Worm (Caenorhabditis elegans) whole organism, young adult: ENCODE data around the gene madf-8.

Experiments
- F23B12.7 ChIP-seq: sonication (generic microtip); optimal IDR thresholded peaks from 2 replicates; lab custom pipeline; 2017; ENCODE audit warnings: missing genetic modification characterization, mild to moderate bottlenecking, missing compliant biosample characterization, antibody characterized with exemption, moderate library complexity; ENCODE audit not compliant: insufficient read depth
- F39B2.1 ChIP-seq: fragments of 200-800 bp; sonication (Bioruptor generic); IDR thresholded peaks from 2 replicates; pipeline ENCODE4 v1.3.6; 2022; ENCODE audit warnings: missing genetic modification reagents, missing genetic modification characterization, missing compliant biosample characterization
- aptf-3 ChIP-seq: fragments of 200-800 bp; sonication (Bioruptor generic); IDR thresholded peaks from 2 replicates; pipeline ENCODE4 v1.3.6; 2022; ENCODE audit warnings: missing genetic modification characterization, missing compliant biosample characterization
- attf-3 ChIP-seq: fragments of 200-800 bp; sonication (Bioruptor generic); conservative IDR thresholded peaks from 2 replicates; pipeline ENCODE4 v1.3.6; 2022; ENCODE audit warnings: missing genetic modification reagents, missing genetic modification characterization, missing compliant biosample characterization
- attf-5 ChIP-seq: fragments of 200-800 bp; sonication (Bioruptor generic); optimal IDR thresholded peaks from 2 replicates; lab custom pipeline; 2018; ENCODE audit warnings: mild to moderate bottlenecking, missing genetic modification characterization, missing compliant biosample characterization
- attf-6 ChIP-seq: fragments of 200-800 bp; sonication (Bioruptor generic); IDR thresholded peaks from 2 replicates; pipeline ENCODE4 v1.3.6; 2022; ENCODE audit warnings: missing genetic modification reagents, missing genetic modification characterization, missing compliant biosample characterization
- bed-2 ChIP-seq: fragments of 200-800 bp; sonication (Bioruptor generic); IDR thresholded peaks from 2 replicates; pipeline ENCODE4 v1.3.6; 2022; ENCODE audit warnings: missing genetic modification reagents, missing genetic modification characterization, missing compliant biosample characterization
- cebp-1 ChIP-seq, 2 experiments: fragments of 200-800 bp in 1 of 2; sonication (Bioruptor generic) in 1 of 2; sonication (generic microtip) in 1 of 2; IDR thresholded peaks in 1 of 2; optimal IDR thresholded peaks in 1 of 2; 2 replicates each; pipeline versions ENCODE4 v1.3.6 to Lab custom; 2017 to 2022; ENCODE audit warnings: missing compliant biosample characterization in 2 of 2, missing genetic modification characterization in 2 of 2, mild to moderate bottlenecking in 1 of 2, missing genetic modification reagents in 1 of 2, moderate library complexity in 1 of 2
- ceh-58 ChIP-seq: fragments of 200-800 bp; sonication (Bioruptor generic); IDR thresholded peaks from 2 replicates; pipeline ENCODE4 v1.3.6; 2022; ENCODE audit warnings: missing genetic modification characterization, missing compliant biosample characterization
- dpff-1 ChIP-seq: sonication (generic microtip); optimal IDR thresholded peaks from 2 replicates; lab custom pipeline; 2017; ENCODE audit warnings: mild to moderate bottlenecking, missing genetic modification characterization, missing compliant biosample characterization
- efl-1 ChIP-seq: fragments of 150-350 bp; optimal IDR thresholded peaks from 2 replicates; lab custom pipeline; 2014; ENCODE audit warnings: missing biosample characterization, missing genetic modification reagents, missing genetic modification characterization
- egl-44 ChIP-seq: fragments of 200-800 bp; sonication (Bioruptor generic); IDR thresholded peaks from 2 replicates; pipeline ENCODE4 v1.3.6; 2022; ENCODE audit warnings: missing genetic modification reagents, missing genetic modification characterization, missing compliant biosample characterization
- egrh-3 ChIP-seq: fragments of 200-800 bp; sonication (Bioruptor generic); IDR thresholded peaks from 2 replicates; pipeline ENCODE4 v1.3.6; 2022; ENCODE audit warnings: missing genetic modification reagents, missing genetic modification characterization, missing compliant biosample characterization
- ekl-4 ChIP-seq: fragments of 200-800 bp; sonication (Bioruptor generic); IDR thresholded peaks from 2 replicates; pipeline ENCODE4 v1.3.6; 2022; ENCODE audit warnings: missing genetic modification reagents, missing genetic modification characterization, missing compliant biosample characterization
- ets-4 ChIP-seq: fragments of 200-800 bp; sonication (Bioruptor generic); optimal IDR thresholded peaks from 2 replicates; lab custom pipeline; 2018; ENCODE audit warnings: mild to moderate bottlenecking, missing genetic modification characterization, missing compliant biosample characterization
- let-607 ChIP-seq, 2 experiments: fragments of 200-800 bp in 1 of 2; sonication (Bioruptor generic) in 1 of 2; sonication (generic microtip) in 1 of 2; optimal IDR thresholded peaks; 2 replicates each; lab custom pipeline; 2016 to 2018; ENCODE audit warnings: mild to moderate bottlenecking in 2 of 2, missing compliant biosample characterization in 2 of 2, missing genetic modification characterization in 2 of 2, moderate library complexity in 2 of 2, missing genotype in 1 of 2
- lin-40 ChIP-seq: sonication (generic microtip); optimal IDR thresholded peaks from 2 replicates; lab custom pipeline; 2016; ENCODE audit warnings: missing genetic modification characterization, mild to moderate bottlenecking, missing compliant biosample characterization, missing genotype, missing genetic modification reagents
- lsl-1 ChIP-seq: fragments of 200-800 bp; sonication (Bioruptor generic); optimal IDR thresholded peaks from 2 replicates; lab custom pipeline; 2018; ENCODE audit warnings: mild to moderate bottlenecking, missing genetic modification characterization, moderate library complexity, missing compliant biosample characterization
- madf-10 ChIP-seq: sonication (generic microtip); optimal IDR thresholded peaks from 2 replicates; lab custom pipeline; 2016; ENCODE audit warnings: mild to moderate bottlenecking, missing genetic modification characterization, missing compliant biosample characterization
- madf-6 ChIP-seq: fragments of 200-800 bp; sonication (Bioruptor generic); IDR thresholded peaks from 2 replicates; pipeline ENCODE4 v1.3.6; 2022; ENCODE audit warnings: missing genetic modification reagents, missing genetic modification characterization, missing compliant biosample characterization
- mcd-1 ChIP-seq: fragments of 200-800 bp; sonication (Bioruptor generic); IDR thresholded peaks from 2 replicates; pipeline ENCODE4 v1.3.6; 2022; ENCODE audit warnings: missing genetic modification reagents, missing genetic modification characterization, missing compliant biosample characterization
- mes-4 ChIP-seq: sonication (generic microtip); optimal IDR thresholded peaks from 2 replicates; lab custom pipeline; 2016; ENCODE audit warnings: missing genotype, missing genetic modification characterization, missing compliant biosample characterization
- nhr-120 ChIP-seq: fragments of 200-800 bp; sonication (Bioruptor generic); IDR thresholded peaks from 2 replicates; pipeline ENCODE4 v1.3.6; 2022; ENCODE audit warnings: missing genetic modification characterization, missing compliant biosample characterization
- nhr-27 ChIP-seq: fragments of 200-800 bp; sonication (Bioruptor generic); optimal IDR thresholded peaks from 2 replicates; lab custom pipeline; 2018; ENCODE audit warnings: mild to moderate bottlenecking, missing genetic modification characterization, moderate library complexity, missing compliant biosample characterization
- nhr-80 ChIP-seq: sonication (generic microtip); optimal IDR thresholded peaks from 2 replicates; lab custom pipeline; 2016; ENCODE audit warnings: missing genetic modification characterization, missing compliant biosample characterization
- nhr-90 ChIP-seq: sonication (generic microtip); optimal IDR thresholded peaks from 2 replicates; lab custom pipeline; 2016; ENCODE audit warnings: missing genotype, mild to moderate bottlenecking, missing genetic modification characterization, missing compliant biosample characterization
- pbrm-1 ChIP-seq: fragments of 200-800 bp; sonication (Bioruptor generic); IDR thresholded peaks from 2 replicates; pipeline ENCODE4 v1.3.6; 2022; ENCODE audit warnings: missing genetic modification reagents, missing genetic modification characterization, missing compliant biosample characterization
- pha-4 ChIP-seq: fragments of 150-350 bp; sonication (generic microtip); optimal IDR thresholded peaks from 2 replicates; lab custom pipeline; 2014; ENCODE audit warnings: missing biosample characterization, missing genetic modification reagents, missing genetic modification characterization
- snpc-4 ChIP-seq, 5 experiments: fragments of 150-350 bp in 1 of 5; sonication (generic microtip) in 4 of 5; optimal IDR thresholded peaks; 2 replicates each; lab custom pipeline; 2014 to 2018; ENCODE audit warnings: missing genetic modification characterization in 5 of 5, missing biosample characterization in 3 of 5, antibody characterized with exemption in 2 of 5, mild to moderate bottlenecking in 2 of 5, missing compliant biosample characterization in 2 of 5, missing genotype in 2 of 5, moderate library complexity in 2 of 5, missing genetic modification reagents in 1 of 5
- somi-1 ChIP-seq: fragments of 200-800 bp; sonication (Bioruptor generic); optimal IDR thresholded peaks from 2 replicates; lab custom pipeline; 2018; ENCODE audit warnings: mild to moderate bottlenecking, missing genetic modification characterization, missing compliant biosample characterization
- tbp1 ChIP-seq: fragments of 200-800 bp; sonication (Bioruptor generic); optimal IDR thresholded peaks from 2 replicates; lab custom pipeline; 2018; ENCODE audit warnings: mild to moderate bottlenecking, missing genetic modification characterization, missing compliant biosample characterization
- zfh-2 ChIP-seq: fragments of 200-800 bp; sonication (Bioruptor generic); conservative IDR thresholded peaks from 2 replicates; pipeline ENCODE4 v1.3.6; 2022; ENCODE audit warnings: missing genetic modification reagents, missing genetic modification characterization, missing compliant biosample characterization
- ztf-18 ChIP-seq: sonication (generic microtip); optimal IDR thresholded peaks from 2 replicates; lab custom pipeline; 2016; ENCODE audit warnings: missing genotype, mild to moderate bottlenecking, missing genetic modification characterization, missing compliant biosample characterization

madf-8 gene

ce11 chrIII:3634158-3634557, 16.5 kb downstream of the madf-8 start:
- TF ChIP-seq nhr-27 (tag; lab: Kevin White, UChicago) (no peak), ceh-58 (GFP tag; lab: Robert Waterston, UW) (no peak), mes-4 (tag; lab: Kevin White, UChicago) (no peak), pha-4 (tag; lab: Kevin White, UChicago) (no peak), somi-1 (GFP tag; lab: Kevin White, UChicago) (no peak), attf-6 (no peak), pbrm-1 (no peak), lsl-1 (GFP tag; lab: Kevin White, UChicago) (no peak), ekl-4 (GFP tag; lab: Robert Waterston, UW) (no peak), egl-44 (GFP tag; lab: Robert Waterston, UW) (no peak), egrh-3 (no peak), F23B12.7 (tag; lab: Kevin White, UChicago) (no peak), F39B2.1 (GFP tag; lab: Robert Waterston, UW) (no peak), nhr-80 (tag; lab: Kevin White, UChicago) (no peak), snpc-4 (GFP tag; optimal IDR thresholded peaks at IDR 0.05; lab: Kevin White, UChicago) (no peak), snpc-4 (tag; optimal IDR thresholded peaks at IDR 0.05; lab: Kevin White, UChicago) (no peak), bed-2 (GFP tag; lab: Robert Waterston, UW) (no peak)
- TF ChIP-seq, all 124 proteins: peak for 0

DNA sequence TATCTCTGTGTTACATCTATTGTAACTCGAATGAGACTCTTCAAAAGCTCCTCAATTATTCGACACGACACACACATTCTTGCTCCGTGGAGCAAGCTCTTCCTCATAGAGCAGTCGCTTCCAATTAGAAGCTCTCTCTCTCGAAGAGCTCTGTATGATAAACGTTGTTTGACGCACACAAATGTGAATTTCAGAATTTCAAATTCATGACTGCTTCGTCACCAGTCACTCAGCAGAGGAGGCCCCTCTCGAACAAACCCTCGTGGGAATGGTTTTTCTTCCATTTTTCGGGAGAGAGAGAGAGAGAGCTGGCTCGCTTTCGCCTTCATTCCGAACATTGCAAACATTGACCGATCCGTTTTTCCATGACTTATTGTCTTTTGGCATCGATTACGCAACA, 18.3 kb downstream of the madf-8 start:
- TF ChIP-seq ceh-58 (GFP tag; lab: Robert Waterston, UW) (no peak), dpff-1 (tag; lab: Kevin White, UChicago) (no peak), cebp-1 (GFP tag; IDR thresholded peaks at IDR 0.05; lab: Robert Waterston, UW) (no peak), cebp-1 (tag; optimal IDR thresholded peaks at IDR 0.05; lab: Kevin White, UChicago) (peak; percentile 8), ztf-18 (tag; lab: Kevin White, UChicago) (no peak), aptf-3 (no peak), pbrm-1 (no peak)

- TF ChIP-seq attf-5 (GFP tag; lab: Kevin White, UChicago) (peak; percentile 16), nhr-90 (tag; lab: Kevin White, UChicago) (peak; percentile 2), tbp1 (GFP tag; lab: Kevin White, UChicago) (peak; percentile 14), pbrm-1 (no peak), snpc-4 (GFP tag; optimal IDR thresholded peaks at IDR 0.05; lab: Kevin White, UChicago) (no peak), snpc-4 (tag; optimal IDR thresholded peaks at IDR 0.05; lab: Kevin White, UChicago) (peak in 1 of 4 experiments; percentile 7), madf-10 (tag; lab: Kevin White, UChicago) (peak; percentile 17), F23B12.7 (tag; lab: Kevin White, UChicago) (peak; percentile 32), efl-1 (GFP tag; lab: Kevin White, UChicago) (peak; percentile 38), lin-40 (peak; percentile 39), madf-6 (GFP tag; lab: Robert Waterston, UW) (0 out of 2 replicates have a peak, but pooled peaks have one; percentile 28), mcd-1 (0 out of 2 replicates have a peak, but pooled peaks have one; percentile 21), nhr-80 (tag; lab: Kevin White, UChicago) (peak; percentile 81), let-607 (tag; optimal IDR thresholded peaks at IDR 0.05; lab: Kevin White, UChicago) (peak in 1 of 2 experiments; percentile 25), nhr-120 (GFP tag; lab: Robert Waterston, UW) (no peak), zfh-2 (GFP tag; lab: Robert Waterston, UW) (no peak), attf-3 (peak; percentile 97), cebp-1 (GFP tag; IDR thresholded peaks at IDR 0.05; lab: Robert Waterston, UW) (no peak), cebp-1 (tag; optimal IDR thresholded peaks at IDR 0.05; lab: Kevin White, UChicago) (peak; percentile 49), ets-4 (GFP tag; lab: Kevin White, UChicago) (no peak)
Measured at ce11 chrIII:3630337-3630736, 20.3 kb downstream of the madf-8 start, which contains the start of gene mrps-31. Gene mrps-31, minus strand, starts transcription at chrIII:3630372.
